Fruit fly (Drosophila melanogaster): Measurements from ENCODE around the gene p38c.

Gene p38c

dm6 chr3R:24142971-24143370 lies 7.0 kb downstream of the p38c start (continued):
- TF ChIP-seq pnt (GFP tag; optimal IDR thresholded peaks at IDR 0.05), result peak; percentile 23
- no peak for TF ChIP-seq run (tag; optimal IDR thresholded peaks at IDR 0.05)
- TF ChIP-seq CG7556 (GFP tag; optimal IDR thresholded peaks at IDR 0.05), result no peak
- TF ChIP-seq CG7839 (tag; optimal IDR thresholded peaks at IDR 0.05), result peak; percentile 43
- no peak for TF ChIP-seq CG10654 (GFP tag; optimal IDR thresholded peaks at IDR 0.05)
- TF ChIP-seq CG6683 (GFP tag; optimal IDR thresholded peaks at IDR 0.05), result no peak
- no peak for TF ChIP-seq kay (GFP tag; optimal IDR thresholded peaks at IDR 0.05)

dm6 chr3R:24141013-24141592 lies 8.9 kb downstream of the p38c start, which contains the start of gene Kal1:
Gene Kal1, plus strand, starts transcription at chr3R:24141395.
- TF ChIP-seq CG7928 (GFP tag; optimal IDR thresholded peaks at IDR 0.05) (peak; percentile 18), Meics (GFP tag; optimal IDR thresholded peaks at IDR 0.05) (peak; percentile 82), CG7963 (GFP tag; IDR thresholded peaks at IDR 0.05; ENCODE audit: partially characterized antibody) (no peak), CG6791 (GFP tag; IDR thresholded peaks at IDR 0.05; ENCODE audit: partially characterized antibody) (no peak), Mad (GFP tag; optimal IDR thresholded peaks at IDR 0.05) (peak; percentile 22), Atf-2 (GFP tag; optimal IDR thresholded peaks at IDR 0.05) (peak; percentile 20), CG9932 (GFP tag; IDR thresholded peaks at IDR 0.05) (peak; percentile 51), Jarid2 (GFP tag; optimal IDR thresholded peaks at IDR 0.05) (peak; percentile 69), pros (GFP tag; optimal IDR thresholded peaks at IDR 0.05) (no peak), Hand (GFP tag; optimal IDR thresholded peaks at IDR 0.05) (peak; percentile 73), E2f2 (GFP tag; IDR thresholded peaks at IDR 0.05) (peak; percentile 78), pho (GFP tag; optimal IDR thresholded peaks at IDR 0.05) (no peak), CG17359 (tag; optimal IDR thresholded peaks at IDR 0.05) (peak; percentile 96), CG12219 (GFP tag; optimal IDR thresholded peaks at IDR 0.05) (peak; percentile 93), gem (tag; optimal IDR thresholded peaks at IDR 0.05) (peak; percentile 96), sc (optimal IDR thresholded peaks at IDR 0.05) (no peak), sc (GFP tag; optimal IDR thresholded peaks at IDR 0.05) (peak; percentile 93), CG9876 (GFP tag; optimal IDR thresholded peaks at IDR 0.05) (no peak), kah (GFP tag; optimal IDR thresholded peaks at IDR 0.05) (peak; percentile 90), CG5245 (GFP tag; optimal IDR thresholded peaks at IDR 0.05) (peak; percentile 85), chm (GFP tag; IDR thresholded peaks at IDR 0.05) (peak; percentile 95), CG1024 (GFP tag; IDR thresholded peaks at IDR 0.05) (peak; percentile 89), Ptx1 (GFP tag; IDR thresholded peaks at IDR 0.05) (peak; percentile 93), NFAT (GFP tag; IDR thresholded peaks at IDR 0.05) (peak; percentile 44; the same call in 1 of the 2 replicates), CG16779 (GFP tag; IDR thresholded peaks at IDR 0.05) (no peak), tna (GFP tag; IDR thresholded peaks at IDR 0.05; ENCODE audit: partially characterized antibody) (no peak), CG11504 (tag; optimal IDR thresholded peaks at IDR 0.05) (peak; percentile 95), NC2α (GFP tag; optimal IDR thresholded peaks at IDR 0.05) (no peak), nmo (GFP tag; optimal IDR thresholded peaks at IDR 0.05) (peak; percentile 96), cwo (GFP tag; optimal IDR thresholded peaks at IDR 0.05) (peak; percentile 82), mirr (GFP tag; optimal IDR thresholded peaks at IDR 0.05) (no peak), CG7987 (GFP tag; optimal IDR thresholded peaks at IDR 0.05) (peak; percentile 50), ci (GFP tag; IDR thresholded peaks at IDR 0.05) (peak; percentile 98), MESR4 (GFP tag; optimal IDR thresholded peaks at IDR 0.05) (peak; percentile 35), pita (GFP tag; optimal IDR thresholded peaks at IDR 0.05) (no peak), CG31365 (tag; optimal IDR thresholded peaks at IDR 0.05) (peak; percentile 72), ash1 (GFP tag; optimal IDR thresholded peaks at IDR 0.05) (no peak), emc (GFP tag; optimal IDR thresholded peaks at IDR 0.05) (no peak), Aef1 (GFP tag; IDR thresholded peaks at IDR 0.05) (peak; percentile 82), ham (GFP tag; IDR thresholded peaks at IDR 0.05) (no peak), MTF-1 (GFP tag; optimal IDR thresholded peaks at IDR 0.05; ENCODE audit: borderline replicate concordance) (peak; percentile 78), mld (GFP tag; IDR thresholded peaks at IDR 0.05; ENCODE audit: partially characterized antibody) (no peak)

All from whole organism, embryonic.